Worm (Caenorhabditis elegans) whole organism, L2 larva: Measurements from ENCODE around the gene inx-5.

Experiments
- ama-1 ChIP-seq: fragments of 150-350 bp; optimal IDR thresholded peaks from 2 replicates; lab custom pipeline; 2018; ENCODE audit warnings: inconsistent platforms
- ceh-82 ChIP-seq: fragments of 150-350 bp; optimal IDR thresholded peaks from 2 replicates; lab custom pipeline; 2014; ENCODE audit warnings: missing biosample characterization, missing genetic modification characterization
- nhr-11 ChIP-seq: fragments of 150-350 bp; optimal IDR thresholded peaks from 2 replicates; lab custom pipeline; 2014; ENCODE audit warnings: missing biosample characterization, missing genetic modification characterization
- nhr-237 ChIP-seq: fragments of 150-350 bp; optimal IDR thresholded peaks from 2 replicates; lab custom pipeline; 2014; ENCODE audit warnings: missing biosample characterization, missing genetic modification characterization
- nhr-25 ChIP-seq: fragments of 150-350 bp; sonication (generic microtip); optimal IDR thresholded peaks from 3 replicates; lab custom pipeline; 2014; ENCODE audit warnings: missing biosample characterization, missing genetic modification characterization
- skn-1 ChIP-seq: sonication (generic microtip); optimal IDR thresholded peaks from 2 replicates; lab custom pipeline; 2017; ENCODE audit warnings: missing biosample characterization, missing genetic modification characterization
- unc-62 ChIP-seq: fragments of 150-350 bp; optimal IDR thresholded peaks from 2 replicates; lab custom pipeline; 2014; ENCODE audit warnings: missing biosample characterization, missing genetic modification reagents, missing genetic modification characterization

DNA sequence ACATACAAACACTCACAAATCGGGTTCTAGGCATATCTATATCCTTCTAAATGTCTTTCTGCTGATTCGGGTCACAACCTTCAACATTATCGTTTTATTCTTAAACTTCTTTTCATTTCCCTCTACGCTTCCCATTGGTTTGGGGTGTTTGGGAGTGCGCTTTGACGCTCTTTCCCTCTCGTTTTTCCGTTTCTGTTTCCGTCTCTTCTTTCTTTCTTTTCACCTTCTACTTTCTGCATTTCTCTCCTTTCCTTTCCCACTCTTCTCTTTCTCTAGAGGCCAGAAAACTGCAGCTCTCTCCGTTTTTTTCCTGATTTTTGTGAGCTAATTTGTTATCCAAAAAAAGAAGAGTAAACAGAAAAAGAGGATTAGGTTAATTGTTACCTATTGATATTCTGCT, 25.9 kb downstream of the inx-5 start:
- TF ChIP-seq ama-1 (lab: Kevin White, UChicago) = no peak
- no peak for TF ChIP-seq nhr-237
- no peak for TF ChIP-seq nhr-11 (tag; lab: Kevin White, UChicago)
- TF ChIP-seq ceh-82 = no peak
- no peak for TF ChIP-seq unc-62 (GFP tag; lab: Kevin White, UChicago)
- TF ChIP-seq nhr-25 (tag; lab: Kevin White, UChicago) = no peak
- TF ChIP-seq skn-1 (tag; lab: Kevin White, UChicago) = no peak
